Worm (Caenorhabditis elegans) whole organism, L1 larva: ENCODE results near the gene cthd-1.

Source experiments
- C04F5.9 ChIP-seq: sonication (generic microtip); optimal IDR thresholded peaks from 2 replicates; lab custom pipeline; 2016; ENCODE audit warnings: missing genetic modification characterization, missing compliant biosample characterization
- F16B12.6 ChIP-seq: fragments of 150-350 bp; optimal IDR thresholded peaks from 2 replicates; lab custom pipeline; 2014; ENCODE audit warnings: missing biosample characterization, missing genetic modification characterization
- aha-1 ChIP-seq: fragments of 150-350 bp; optimal IDR thresholded peaks from 2 replicates; lab custom pipeline; 2014; ENCODE audit warnings: missing biosample characterization, missing genetic modification characterization
- ama-1 ChIP-seq: fragments of 150-350 bp; optimal IDR thresholded peaks from 2 replicates; lab custom pipeline; 2014
- blmp-1 ChIP-seq: fragments of 150-350 bp; optimal IDR thresholded peaks from 2 replicates; lab custom pipeline; 2014; ENCODE audit warnings: missing biosample characterization, missing genetic modification characterization
- ceh-63 ChIP-seq: fragments of 200-800 bp; sonication (Bioruptor generic); optimal IDR thresholded peaks from 2 replicates; lab custom pipeline; 2018; ENCODE audit warnings: mild to moderate bottlenecking, missing genetic modification characterization, missing compliant biosample characterization
- dpl-1 ChIP-seq, 3 experiments: fragments of 150-350 bp in 2 of 3; sonication (generic microtip) in 1 of 3; optimal IDR thresholded peaks; 2 replicates each; lab custom pipeline; 2014 to 2017; ENCODE audit warnings: missing biosample characterization in 3 of 3, missing genetic modification characterization in 3 of 3, missing genetic modification reagents in 3 of 3
- dsc-1 ChIP-seq: sonication (generic microtip); optimal IDR thresholded peaks from 2 replicates; lab custom pipeline; 2016; ENCODE audit warnings: mild to moderate bottlenecking, missing genetic modification characterization, missing compliant biosample characterization
- egl-13 ChIP-seq: sonication (generic microtip); optimal IDR thresholded peaks from 2 replicates; lab custom pipeline; 2016; ENCODE audit warnings: missing genotype, missing genetic modification reagents, missing genetic modification characterization, missing compliant biosample characterization
- egl-27 ChIP-seq, 2 experiments: fragments of 150-350 bp in 1 of 2; sonication (generic microtip); optimal IDR thresholded peaks; 3 replicates each; lab custom pipeline; 2017 to 2018; ENCODE audit warnings: missing biosample characterization in 2 of 2, missing genetic modification characterization in 2 of 2, missing genetic modification reagents in 2 of 2
- elt-2 ChIP-seq: sonication (generic microtip); optimal IDR thresholded peaks from 2 replicates; lab custom pipeline; 2016; ENCODE audit warnings: missing genetic modification characterization, mild to moderate bottlenecking, inconsistent platforms, missing compliant biosample characterization, missing genetic modification reagents
- elt-3 ChIP-seq, 6 experiments: fragments of 150-350 bp in 1 of 6; sonication (generic microtip); optimal IDR thresholded peaks; 2 replicates each; lab custom pipeline; 2017 to 2018; ENCODE audit warnings: missing biosample characterization in 6 of 6, missing genetic modification characterization in 6 of 6, inconsistent platforms in 1 of 6
- ets-5 ChIP-seq: fragments of 200-800 bp; sonication (Bioruptor generic); IDR thresholded peaks from 2 replicates; pipeline ENCODE4 v1.3.6; 2022; ENCODE audit warnings: missing genetic modification characterization, missing compliant biosample characterization
- fkh-10 ChIP-seq: sonication (generic microtip); optimal IDR thresholded peaks from 2 replicates; lab custom pipeline; 2017; ENCODE audit warnings: missing biosample characterization, missing genetic modification reagents, missing genetic modification characterization
- fkh-4 ChIP-seq: sonication (generic microtip); optimal IDR thresholded peaks from 2 replicates; lab custom pipeline; 2016; ENCODE audit warnings: missing compliant biosample characterization, missing genetic modification characterization, borderline replicate concordance
- fos-1 ChIP-seq: fragments of 150-350 bp; optimal IDR thresholded peaks from 2 replicates; lab custom pipeline; 2014; ENCODE audit warnings: missing biosample characterization, missing genetic modification characterization
- grh-1 ChIP-seq: fragments of 200-800 bp; sonication (Bioruptor generic); IDR thresholded peaks from 2 replicates; pipeline ENCODE4 v1.3.6; 2022; ENCODE audit warnings: missing genetic modification reagents, missing genetic modification characterization, missing compliant biosample characterization
- hlh-17 ChIP-seq: fragments of 200-800 bp; sonication (Bioruptor generic); optimal IDR thresholded peaks from 2 replicates; lab custom pipeline; 2018; ENCODE audit warnings: missing genetic modification characterization, mild to moderate bottlenecking, missing compliant biosample characterization, moderate library complexity, borderline replicate concordance
- irx-1 ChIP-seq: sonication (generic microtip); optimal IDR thresholded peaks from 2 replicates; lab custom pipeline; 2016; ENCODE audit warnings: missing genetic modification characterization, missing compliant biosample characterization
- isw-1 ChIP-seq: fragments of 200-800 bp; sonication (Bioruptor generic); IDR thresholded peaks from 2 replicates; pipeline ENCODE4 v1.3.6; 2022; ENCODE audit warnings: missing genetic modification characterization, missing compliant biosample characterization
- lin-14 ChIP-seq: fragments of 200-800 bp; sonication (Bioruptor generic); optimal IDR thresholded peaks from 2 replicates; lab custom pipeline; 2018; ENCODE audit warnings: mild to moderate bottlenecking, missing genetic modification characterization, moderate library complexity, missing compliant biosample characterization
- lin-15B ChIP-seq: fragments of 150-350 bp; sonication (generic microtip); optimal IDR thresholded peaks from 3 replicates; lab custom pipeline; 2014; ENCODE audit warnings: missing biosample characterization, missing genetic modification characterization
- lin-35 ChIP-seq, 2 experiments: fragments of 150-350 bp; optimal IDR thresholded peaks; 2 replicates each; lab custom pipeline; 2014; ENCODE audit warnings: missing biosample characterization in 2 of 2, missing genetic modification characterization in 2 of 2, missing genetic modification reagents in 2 of 2
- lir-3 ChIP-seq: sonication (generic microtip); optimal IDR thresholded peaks from 2 replicates; lab custom pipeline; 2016; ENCODE audit warnings: mild to moderate bottlenecking, missing genetic modification characterization, moderate library complexity, missing compliant biosample characterization; ENCODE audit not compliant: poor library complexity
- lsy-2 ChIP-seq, 2 experiments: fragments of 150-350 bp; optimal IDR thresholded peaks; 2 replicates each; lab custom pipeline; 2014; ENCODE audit warnings: missing biosample characterization in 2 of 2, missing genetic modification characterization in 2 of 2
- mdl-1 ChIP-seq, 2 experiments: fragments of 150-350 bp; optimal IDR thresholded peaks; 2 replicates each; lab custom pipeline; 2014 to 2017; ENCODE audit warnings: missing biosample characterization in 2 of 2, missing genetic modification characterization in 2 of 2, inconsistent platforms in 1 of 2
- mef-2 ChIP-seq: fragments of 150-350 bp; optimal IDR thresholded peaks from 2 replicates; lab custom pipeline; 2014; ENCODE audit warnings: missing biosample characterization, missing genetic modification characterization
- mep-1 ChIP-seq: fragments of 150-350 bp; optimal IDR thresholded peaks from 2 replicates; lab custom pipeline; 2014; ENCODE audit warnings: missing biosample characterization, missing genetic modification characterization
- nhr-19 ChIP-seq: fragments of 200-800 bp; sonication (Bioruptor generic); conservative IDR thresholded peaks from 2 replicates; pipeline ENCODE4 v1.3.6; 2022; ENCODE audit warnings: missing genetic modification characterization, missing compliant biosample characterization
- nhr-20 ChIP-seq: sonication (generic microtip); optimal IDR thresholded peaks from 2 replicates; lab custom pipeline; 2016; ENCODE audit warnings: mild to moderate bottlenecking, missing genetic modification characterization, missing compliant biosample characterization
- nhr-237 ChIP-seq: fragments of 150-350 bp; optimal IDR thresholded peaks from 2 replicates; lab custom pipeline; 2014; ENCODE audit warnings: missing biosample characterization, missing genetic modification characterization
- nhr-28 ChIP-seq: fragments of 150-350 bp; optimal IDR thresholded peaks from 2 replicates; lab custom pipeline; 2014; ENCODE audit warnings: missing biosample characterization, missing genetic modification characterization
- nhr-71 ChIP-seq: sonication (generic microtip); optimal IDR thresholded peaks from 2 replicates; lab custom pipeline; 2016; ENCODE audit warnings: mild to moderate bottlenecking, missing genetic modification characterization, moderate library complexity, missing compliant biosample characterization
- nhr-76 ChIP-seq: sonication (generic microtip); optimal IDR thresholded peaks from 2 replicates; lab custom pipeline; 2017; ENCODE audit warnings: missing biosample characterization, missing genetic modification characterization
- nhr-77 ChIP-seq: fragments of 150-350 bp; optimal IDR thresholded peaks from 2 replicates; lab custom pipeline; 2014; ENCODE audit warnings: missing biosample characterization, missing genetic modification characterization
- nhr-85 ChIP-seq: sonication (generic microtip); peaks from one replicate; lab custom pipeline; 2016; ENCODE audit warnings: missing genetic modification characterization, inconsistent platforms, missing compliant biosample characterization
- nhr-90 ChIP-seq: sonication (generic microtip); optimal IDR thresholded peaks from 2 replicates; lab custom pipeline; 2016; ENCODE audit warnings: mild to moderate bottlenecking, missing genetic modification characterization, missing compliant biosample characterization; ENCODE audit not compliant: poor library complexity
- pqm-1 ChIP-seq: sonication (generic microtip); optimal IDR thresholded peaks from 3 replicates; lab custom pipeline; 2017; ENCODE audit warnings: missing biosample characterization, missing genetic modification characterization
- snpc-4 ChIP-seq: fragments of 150-350 bp; optimal IDR thresholded peaks from 2 replicates; lab custom pipeline; 2014; ENCODE audit warnings: missing biosample characterization, missing genetic modification characterization
- snu-23 ChIP-seq: sonication (generic microtip); optimal IDR thresholded peaks from 2 replicates; lab custom pipeline; 2016; ENCODE audit warnings: missing genetic modification characterization, missing compliant biosample characterization
- sox-4 ChIP-seq: sonication (generic microtip); optimal IDR thresholded peaks from 2 replicates; lab custom pipeline; 2016; ENCODE audit warnings: missing genetic modification characterization, missing compliant biosample characterization
- tbx-2 ChIP-seq: sonication (generic microtip); optimal IDR thresholded peaks from 2 replicates; lab custom pipeline; 2016; ENCODE audit warnings: missing genetic modification characterization, missing compliant biosample characterization
- tlp-1 ChIP-seq: fragments of 150-350 bp; optimal IDR thresholded peaks from 2 replicates; lab custom pipeline; 2014; ENCODE audit warnings: missing biosample characterization, missing genetic modification characterization
- unc-130 ChIP-seq: fragments of 150-350 bp; optimal IDR thresholded peaks from 2 replicates; lab custom pipeline; 2017; ENCODE audit warnings: missing biosample characterization, missing genetic modification characterization, inconsistent platforms
- unc-30 ChIP-seq: sonication (generic microtip); optimal IDR thresholded peaks from 2 replicates; lab custom pipeline; 2017; ENCODE audit warnings: missing biosample characterization, missing genetic modification characterization
- unc-62 ChIP-seq: fragments of 150-350 bp; optimal IDR thresholded peaks from 2 replicates; lab custom pipeline; 2014; ENCODE audit warnings: missing biosample characterization, missing genetic modification reagents, missing genetic modification characterization
- zag-1 ChIP-seq: fragments of 150-350 bp; optimal IDR thresholded peaks from 2 replicates; lab custom pipeline; 2014; ENCODE audit warnings: missing biosample characterization, missing genetic modification characterization
- ztf-4 ChIP-seq: fragments of 150-350 bp; optimal IDR thresholded peaks from 2 replicates; lab custom pipeline; 2014; ENCODE audit warnings: missing biosample characterization, missing genetic modification characterization

cthd-1 gene

DNA sequence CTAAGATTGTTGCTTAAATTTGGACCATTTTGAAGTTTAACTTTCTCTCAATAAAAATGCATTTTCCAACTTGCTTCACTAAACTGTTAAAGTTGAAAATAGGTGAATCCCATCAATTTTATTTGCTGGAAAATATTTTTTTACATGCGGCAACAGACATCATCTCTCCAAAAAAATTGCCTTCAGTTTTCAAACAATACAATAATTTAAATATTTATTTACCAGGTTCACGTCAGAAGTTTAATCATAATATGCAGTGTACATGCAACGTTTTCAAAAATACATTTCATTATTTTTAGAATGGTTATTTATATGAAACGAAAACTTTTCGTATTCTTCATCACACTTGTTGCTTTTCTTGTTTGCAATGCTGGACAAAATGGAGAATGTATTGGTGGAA lies 47.1 kb upstream of the cthd-1 start, which contains the start of gene T06E4.5:
TSS of gene T06E4.5 (plus strand) at position 301 of the 400 bp plus-strand sequence.
- TF ChIP-seq fkh-10 (GFP tag; lab: Kevin White, UChicago) = no peak
- TF ChIP-seq sox-4 (tag; lab: Kevin White, UChicago) = no peak
- TF ChIP-seq lin-15B (tag; lab: Kevin White, UChicago) = no peak
- no peak for TF ChIP-seq isw-1 (GFP tag; lab: Robert Waterston, UW)
- TF ChIP-seq blmp-1 (tag; lab: Kevin White, UChicago) = no peak
- TF ChIP-seq lin-35 (GFP tag; optimal IDR thresholded peaks at IDR 0.05; lab: Kevin White, UChicago) = no peak
- TF ChIP-seq unc-62 (GFP tag; lab: Kevin White, UChicago) = no peak
- TF ChIP-seq hlh-17 (GFP tag; lab: Kevin White, UChicago) = no peak
- TF ChIP-seq unc-130 (tag; lab: Kevin White, UChicago) = no peak
- no peak for TF ChIP-seq F16B12.6 (tag; lab: Kevin White, UChicago)
- TF ChIP-seq ztf-4 (tag; lab: Kevin White, UChicago) = no peak
- TF ChIP-seq nhr-90 (tag; lab: Kevin White, UChicago) = no peak
- TF ChIP-seq pqm-1 (tag; lab: Kevin White, UChicago) = no peak
- no peak for TF ChIP-seq ama-1 (lab: Kevin White, UChicago)

DNA sequence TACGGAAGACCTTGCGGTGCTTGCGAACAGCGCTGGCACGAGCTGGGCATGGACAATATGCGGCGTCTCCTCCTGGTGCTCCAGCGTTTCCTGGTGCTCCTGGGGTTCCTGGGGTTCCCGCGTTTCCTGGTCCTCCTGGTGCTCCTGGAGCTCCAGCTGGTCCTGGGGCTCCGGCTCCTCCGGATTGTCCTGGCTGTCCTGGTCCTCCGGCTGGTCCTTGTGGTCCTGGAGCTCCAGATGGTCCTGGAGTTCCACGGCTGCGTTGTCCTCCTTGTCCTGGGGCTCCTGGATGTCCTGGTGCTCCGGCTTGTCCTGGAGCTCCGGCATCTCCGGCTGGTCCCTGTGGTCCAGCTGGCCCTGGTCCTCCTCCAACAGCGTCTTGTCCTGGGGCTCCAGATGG lies 45.7 kb upstream of the cthd-1 start:
- TF ChIP-seq tlp-1 (tag; lab: Kevin White, UChicago) (no peak), snpc-4 (tag; lab: Kevin White, UChicago) (no peak), nhr-85 (tag; lab: Kevin White, UChicago) (no peak), lir-3 (tag; lab: Kevin White, UChicago) (no peak), aha-1 (tag; lab: Kevin White, UChicago) (no peak), fkh-10 (GFP tag; lab: Kevin White, UChicago) (no peak), dpl-1 (GFP tag; optimal IDR thresholded peaks at IDR 0.05; lab: Kevin White, UChicago) (no peak), unc-30 (no peak), unc-62 (GFP tag; lab: Kevin White, UChicago) (no peak), mdl-1 (tag; optimal IDR thresholded peaks at IDR 0.05; lab: Kevin White, UChicago) (no peak), nhr-76 (tag; lab: Kevin White, UChicago) (no peak), lin-15B (tag; lab: Kevin White, UChicago) (no peak)
- TF ChIP-seq, all 84 proteins: peak for 0

DNA sequence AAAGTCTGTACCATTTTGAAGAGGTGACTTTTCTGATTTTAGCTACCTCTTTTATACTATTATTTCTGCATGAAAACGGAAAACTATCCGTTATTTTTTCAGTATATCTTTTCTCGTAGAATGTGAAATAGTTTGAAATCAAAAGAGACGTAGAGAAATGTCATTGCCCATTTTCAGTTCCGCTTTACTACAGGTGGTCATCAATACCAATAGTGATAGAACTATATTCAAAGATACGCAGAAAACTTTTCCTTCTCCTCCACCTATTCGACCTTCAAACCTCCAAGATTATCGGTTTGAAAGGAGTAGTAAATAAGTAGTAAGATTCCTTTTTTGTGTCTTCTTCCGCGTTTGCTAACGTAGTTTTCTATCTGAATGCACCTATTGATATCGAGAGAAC lies 44.8 kb upstream of the cthd-1 start, which contains the start of gene col-147:
TSS of gene col-147 (minus strand) at position 26 of the 400 bp plus-strand sequence.
- TF ChIP-seq elt-3 (tag; optimal IDR thresholded peaks at IDR 0.05; lab: Kevin White, UChicago) (peak in 5 of 6 experiments; percentile 10 to 93 (median 74)), C04F5.9 (tag; lab: Kevin White, UChicago) (no peak), tlp-1 (tag; lab: Kevin White, UChicago) (no peak), ztf-4 (tag; lab: Kevin White, UChicago) (no peak), nhr-77 (tag; lab: Kevin White, UChicago) (no peak), ets-5 (no peak), elt-2 (no peak), fos-1 (peak; percentile 1), nhr-28 (tag; lab: Kevin White, UChicago) (no peak), ceh-63 (GFP tag; lab: Kevin White, UChicago) (no peak), fkh-10 (GFP tag; lab: Kevin White, UChicago) (no peak), irx-1 (tag; lab: Kevin White, UChicago) (peak; percentile 3), egl-13 (tag; lab: Kevin White, UChicago) (no peak), nhr-237 (tag; lab: Kevin White, UChicago) (no peak), nhr-19 (peak; percentile 30), blmp-1 (tag; lab: Kevin White, UChicago) (peak; percentile 66), zag-1 (no peak), mep-1 (peak; percentile 39), dpl-1 (GFP tag; optimal IDR thresholded peaks at IDR 0.05; lab: Kevin White, UChicago) (no peak), lin-35 (GFP tag; optimal IDR thresholded peaks at IDR 0.05; lab: Kevin White, UChicago) (peak in 1 of 2 experiments; percentile 43), tbx-2 (tag; lab: Kevin White, UChicago) (peak; percentile 22), nhr-71 (tag; lab: Kevin White, UChicago) (peak; percentile 47), egl-27 (tag; optimal IDR thresholded peaks at IDR 0.05; lab: Kevin White, UChicago) (no peak), lsy-2 (tag; optimal IDR thresholded peaks at IDR 0.05; lab: Kevin White, UChicago) (no peak), dsc-1 (tag; lab: Kevin White, UChicago) (no peak), grh-1 (no peak), snu-23 (GFP tag; lab: Kevin White, UChicago) (peak; percentile 70), fkh-4 (tag; lab: Kevin White, UChicago) (no peak), ama-1 (lab: Kevin White, UChicago) (no peak), nhr-85 (tag; lab: Kevin White, UChicago) (peak; percentile 91), mef-2 (tag; lab: Kevin White, UChicago) (no peak), nhr-90 (tag; lab: Kevin White, UChicago) (peak; percentile 48), lin-14 (GFP tag; lab: Kevin White, UChicago) (peak; percentile 88), nhr-20 (peak; percentile 70)
